Fruit fly (Drosophila melanogaster) whole organism, prepupa: ENCODE results near the gene CG17271.

ENCODE experiments used
- CG10669 ChIP-seq: fragments of 200-800 bp; sonication (Bioruptor generic); optimal IDR thresholded peaks from 3 replicates; lab custom pipeline; 2018; ENCODE audit warnings: missing biosample characterization, mild to moderate bottlenecking, missing genetic modification characterization, moderate library complexity
- CG11762 ChIP-seq: fragments of 200-800 bp; sonication (Bioruptor generic); optimal IDR thresholded peaks from 3 replicates; lab custom pipeline; 2016; ENCODE audit warnings: missing biosample characterization, missing genetic modification characterization; ENCODE audit not compliant: insufficient read depth
- CG11902 ChIP-seq: fragments of 200-800 bp; sonication (Bioruptor generic); optimal IDR thresholded peaks from 3 replicates; lab custom pipeline; 2016; ENCODE audit warnings: missing biosample characterization, missing genetic modification characterization
- CG15336 ChIP-seq: fragments of 200-800 bp; sonication (Bioruptor generic); IDR thresholded peaks from 2 replicates; pipeline ENCODE4 v1.3.6; 2022; ENCODE audit warnings: missing biosample characterization, missing genetic modification characterization
- CG16779 ChIP-seq: fragments of 200-800 bp; sonication (Bioruptor generic); optimal IDR thresholded peaks from 3 replicates; lab custom pipeline; 2017; ENCODE audit warnings: missing biosample characterization, mild to moderate bottlenecking, missing genetic modification characterization
- CG3032 ChIP-seq: fragments of 200-800 bp; optimal IDR thresholded peaks from 2 replicates; lab custom pipeline; 2019; ENCODE audit warnings: missing biosample characterization, mild to moderate bottlenecking, missing genetic modification characterization, moderate library complexity
- CG31627 ChIP-seq: fragments of 200-800 bp; sonication (Bioruptor generic); optimal IDR thresholded peaks from 3 replicates; lab custom pipeline; 2016; ENCODE audit warnings: missing biosample characterization, missing genetic modification characterization
- CG32006 ChIP-seq: fragments of 200-800 bp; sonication (Bioruptor generic); optimal IDR thresholded peaks from 3 replicates; lab custom pipeline; 2017; ENCODE audit warnings: missing biosample characterization, mild to moderate bottlenecking, missing genetic modification characterization
- CG34406 ChIP-seq: fragments of 200-800 bp; sonication (Bioruptor generic); optimal IDR thresholded peaks from 3 replicates; lab custom pipeline; 2016; ENCODE audit warnings: missing biosample characterization, missing genetic modification characterization
- CG3919 ChIP-seq: fragments of 200-800 bp; sonication (Bioruptor generic); optimal IDR thresholded peaks from 3 replicates; lab custom pipeline; 2016; ENCODE audit warnings: missing biosample characterization, missing genetic modification characterization
- CG4318 ChIP-seq: fragments of 200-800 bp; sonication (Bioruptor generic); optimal IDR thresholded peaks from 3 replicates; lab custom pipeline; 2017; ENCODE audit warnings: missing biosample characterization, mild to moderate bottlenecking, missing genetic modification characterization
- CG6163 ChIP-seq: fragments of 200-800 bp; sonication (Bioruptor generic); IDR thresholded peaks from 3 replicates; pipeline ENCODE4 v1.3.6; 2022; ENCODE audit warnings: missing biosample characterization, missing genetic modification characterization
- CG6276 ChIP-seq: fragments of 200-800 bp; sonication (Bioruptor generic); optimal IDR thresholded peaks from 2 replicates; lab custom pipeline; 2017; ENCODE audit warnings: missing biosample characterization, mild to moderate bottlenecking, missing genetic modification characterization
- CG6792 ChIP-seq: fragments of 200-800 bp; sonication (Bioruptor generic); optimal IDR thresholded peaks from 3 replicates; lab custom pipeline; 2016; ENCODE audit warnings: missing biosample characterization, missing genetic modification characterization
- CG6808 ChIP-seq: fragments of 200-800 bp; sonication (Bioruptor generic); optimal IDR thresholded peaks from 3 replicates; lab custom pipeline; 2017; ENCODE audit warnings: missing biosample characterization, missing genetic modification characterization, mild to moderate bottlenecking, moderate library complexity, missing genetic modification reagents
- CG6854 ChIP-seq: fragments of 200-800 bp; sonication (Bioruptor generic); optimal IDR thresholded peaks from 2 replicates; lab custom pipeline; 2017; ENCODE audit warnings: missing biosample characterization, mild to moderate bottlenecking, missing genetic modification characterization
- CG7368 ChIP-seq: fragments of 200-800 bp; sonication (Bioruptor generic); optimal IDR thresholded peaks from 3 replicates; lab custom pipeline; 2016; ENCODE audit warnings: missing biosample characterization, missing genetic modification characterization
- CG8119 ChIP-seq: fragments of 200-800 bp; sonication (Bioruptor generic); IDR thresholded peaks from 3 replicates; pipeline ENCODE4 v1.3.6; 2022; ENCODE audit warnings: missing biosample characterization, missing genetic modification characterization
- CG8632 ChIP-seq: fragments of 200-800 bp; sonication (Bioruptor generic); optimal IDR thresholded peaks from 3 replicates; lab custom pipeline; 2016; ENCODE audit warnings: missing biosample characterization, missing genetic modification characterization
- CG9139 ChIP-seq: fragments of 200-800 bp; sonication (Bioruptor generic); optimal IDR thresholded peaks from 3 replicates; lab custom pipeline; 2017; ENCODE audit warnings: missing biosample characterization, mild to moderate bottlenecking, missing genetic modification characterization
- Eip75B ChIP-seq: fragments of 200-800 bp; sonication (Bioruptor generic); optimal IDR thresholded peaks from 3 replicates; lab custom pipeline; 2016; ENCODE audit warnings: missing biosample characterization, missing genetic modification characterization
- Eip78C ChIP-seq: fragments of 200-800 bp; sonication (Bioruptor generic); peaks from one replicate; lab custom pipeline; 2016; ENCODE audit warnings: missing biosample characterization, missing genetic modification characterization
- Eip93F ChIP-seq: fragments of 200-800 bp; sonication (Bioruptor generic); optimal IDR thresholded peaks from 2 replicates; lab custom pipeline; 2016; ENCODE audit warnings: missing biosample characterization, mild to moderate bottlenecking, missing genetic modification characterization
- Ets21C ChIP-seq: fragments of 200-800 bp; sonication (Bioruptor generic); optimal IDR thresholded peaks from 3 replicates; lab custom pipeline; 2016; ENCODE audit warnings: missing biosample characterization, missing genetic modification characterization
- Ets96B ChIP-seq: fragments of 200-800 bp; optimal IDR thresholded peaks from 2 replicates; lab custom pipeline; 2019; ENCODE audit warnings: missing biosample characterization, mild to moderate bottlenecking, missing genetic modification characterization, moderate library complexity
- Gug ChIP-seq: fragments of 200-800 bp; sonication (Bioruptor generic); IDR thresholded peaks from 2 replicates; pipeline ENCODE4 v1.3.6; 2022; ENCODE audit warnings: missing biosample characterization, missing genetic modification characterization
- Hr38 ChIP-seq: sonication (Bioruptor generic); optimal IDR thresholded peaks from 2 replicates; lab custom pipeline; 2016; ENCODE audit warnings: missing biosample characterization, missing genetic modification characterization
- Hr39 ChIP-seq: fragments of 200-800 bp; sonication (Bioruptor generic); optimal IDR thresholded peaks from 2 replicates; lab custom pipeline; 2016; ENCODE audit warnings: missing biosample characterization, missing genetic modification characterization
- Hr4 ChIP-seq: fragments of 200-800 bp; sonication (Bioruptor generic); optimal IDR thresholded peaks from 3 replicates; lab custom pipeline; 2016; ENCODE audit warnings: missing biosample characterization, missing genetic modification characterization
- Met ChIP-seq: fragments of 200-800 bp; sonication (Bioruptor generic); optimal IDR thresholded peaks from 3 replicates; lab custom pipeline; 2016; ENCODE audit warnings: missing biosample characterization, missing genetic modification characterization
- Sox102F ChIP-seq: fragments of 200-800 bp; sonication (Bioruptor generic); optimal IDR thresholded peaks from 2 replicates; lab custom pipeline; 2016; ENCODE audit warnings: missing biosample characterization, mild to moderate bottlenecking, missing genetic modification characterization
- Sox15 ChIP-seq: fragments of 200-800 bp; sonication (Bioruptor generic); optimal IDR thresholded peaks from 3 replicates; lab custom pipeline; 2016; ENCODE audit warnings: missing biosample characterization, missing genetic modification characterization
- achi ChIP-seq: fragments of 200-800 bp; sonication (Bioruptor generic); optimal IDR thresholded peaks from 3 replicates; lab custom pipeline; 2016; ENCODE audit warnings: missing biosample characterization, missing genetic modification characterization
- dsx ChIP-seq: fragments of 200-800 bp; optimal IDR thresholded peaks from 3 replicates; lab custom pipeline; 2019; ENCODE audit warnings: missing biosample characterization, mild to moderate bottlenecking, missing genetic modification characterization, moderate library complexity; ENCODE audit not compliant: poor library complexity, severe bottlenecking
- esn ChIP-seq: fragments of 200-800 bp; sonication (Bioruptor generic); optimal IDR thresholded peaks from 2 replicates; lab custom pipeline; 2016; ENCODE audit warnings: missing biosample characterization, mild to moderate bottlenecking, missing genetic modification characterization, moderate library complexity
- fd59A ChIP-seq: fragments of 200-800 bp; sonication (Bioruptor generic); optimal IDR thresholded peaks from 2 replicates; lab custom pipeline; 2017; ENCODE audit warnings: missing biosample characterization, mild to moderate bottlenecking, missing genetic modification characterization, missing genetic modification reagents
- fkh ChIP-seq: fragments of 200-800 bp; sonication (Bioruptor generic); optimal IDR thresholded peaks from 3 replicates; lab custom pipeline; 2017; ENCODE audit warnings: missing biosample characterization, mild to moderate bottlenecking, missing genetic modification characterization, moderate library complexity
- lz ChIP-seq: fragments of 200-800 bp; sonication (Bioruptor generic); optimal IDR thresholded peaks from 3 replicates; lab custom pipeline; 2016; ENCODE audit warnings: missing biosample characterization, missing genetic modification characterization
- pdm3 ChIP-seq: fragments of 200-800 bp; sonication (Bioruptor generic); optimal IDR thresholded peaks from 3 replicates; lab custom pipeline; 2016; ENCODE audit warnings: missing biosample characterization, missing genetic modification characterization
- salr ChIP-seq, 2 experiments: fragments of 200-800 bp; sonication (Bioruptor generic); optimal IDR thresholded peaks; 3 replicates each; lab custom pipeline; 2016 to 2018; ENCODE audit warnings: missing biosample characterization in 2 of 2, missing genetic modification characterization in 2 of 2, mild to moderate bottlenecking in 1 of 2
- spab ChIP-seq: fragments of 200-800 bp; sonication (Bioruptor generic); optimal IDR thresholded peaks from 2 replicates; lab custom pipeline; 2017; ENCODE audit warnings: missing biosample characterization, mild to moderate bottlenecking, missing genetic modification characterization, missing genetic modification reagents
- ss ChIP-seq, 2 experiments: fragments of 200-800 bp; sonication (Bioruptor generic); optimal IDR thresholded peaks; 2 replicates in 1 of 2; 3 replicates in 1 of 2; lab custom pipeline; 2017 to 2018; ENCODE audit warnings: mild to moderate bottlenecking in 2 of 2, missing biosample characterization in 2 of 2, missing genetic modification characterization in 2 of 2, moderate library complexity in 1 of 2
- svp ChIP-seq: fragments of 200-800 bp; sonication (Bioruptor generic); peaks from one replicate; lab custom pipeline; 2016; ENCODE audit warnings: missing biosample characterization, missing genetic modification characterization
- topi ChIP-seq: fragments of 200-800 bp; sonication (Bioruptor generic); optimal IDR thresholded peaks from 3 replicates; lab custom pipeline; 2016; ENCODE audit warnings: missing biosample characterization, missing genetic modification characterization
- vri ChIP-seq: fragments of 200-800 bp; sonication (Bioruptor generic); optimal IDR thresholded peaks from 3 replicates; lab custom pipeline; 2016; ENCODE audit warnings: missing biosample characterization, mild to moderate bottlenecking, missing genetic modification characterization

CG17271 gene

DNA sequence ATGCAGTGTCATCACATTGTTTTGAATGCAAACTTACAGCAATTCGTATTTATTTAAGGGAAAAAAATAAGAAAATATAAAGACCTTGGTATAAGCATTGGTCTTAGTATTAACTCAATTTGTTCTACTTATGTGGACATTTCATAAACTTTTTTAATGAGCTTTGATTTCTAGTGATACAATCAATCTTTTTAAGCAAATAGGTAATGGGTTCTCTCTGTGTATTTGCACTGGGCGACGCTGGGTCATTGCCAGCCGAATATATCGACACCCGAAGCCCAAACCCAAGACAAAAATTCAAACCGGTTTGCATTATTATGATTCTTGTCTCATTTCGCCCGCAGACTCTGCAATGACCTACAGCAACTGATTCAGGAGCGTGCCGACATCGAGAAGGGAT, 13.9 kb upstream of the CG17271 start (continued):
- no peak for TF ChIP-seq CG6808
- no peak for TF ChIP-seq CG9139
- peak; percentile 65 for TF ChIP-seq CG6854 (GFP tag; lab: Kevin White, UChicago)
- TF ChIP-seq esn (GFP tag; lab: Kevin White, UChicago) = peak; percentile 16
- peak; percentile 72 for TF ChIP-seq Eip78C (GFP tag; lab: Kevin White, UChicago)
- no peak for TF ChIP-seq CG10669 (GFP tag; lab: Kevin White, UChicago)
- TF ChIP-seq CG6163 = peak; percentile 30; the same call in 1 of the 3 replicates
- no peak for TF ChIP-seq ss (GFP tag; optimal IDR thresholded peaks at IDR 0.05; lab: Kevin White, UChicago)
- TF ChIP-seq CG8119 (GFP tag; lab: Robert Waterston, UW) = no peak
- TF ChIP-seq CG34406 (GFP tag; lab: Kevin White, UChicago) = no peak
- TF ChIP-seq svp (GFP tag; lab: Kevin White, UChicago) = peak; percentile 75
- TF ChIP-seq CG6792 (GFP tag; lab: Kevin White, UChicago) = no peak
- TF ChIP-seq CG4318 (GFP tag; lab: Kevin White, UChicago) = no peak
- TF ChIP-seq Sox102F (GFP tag; lab: Kevin White, UChicago) = peak; percentile 18
- no peak for TF ChIP-seq CG3032 (tag; lab: Kevin White, UChicago)
- TF ChIP-seq CG7368 (GFP tag; lab: Kevin White, UChicago) = no peak

DNA sequence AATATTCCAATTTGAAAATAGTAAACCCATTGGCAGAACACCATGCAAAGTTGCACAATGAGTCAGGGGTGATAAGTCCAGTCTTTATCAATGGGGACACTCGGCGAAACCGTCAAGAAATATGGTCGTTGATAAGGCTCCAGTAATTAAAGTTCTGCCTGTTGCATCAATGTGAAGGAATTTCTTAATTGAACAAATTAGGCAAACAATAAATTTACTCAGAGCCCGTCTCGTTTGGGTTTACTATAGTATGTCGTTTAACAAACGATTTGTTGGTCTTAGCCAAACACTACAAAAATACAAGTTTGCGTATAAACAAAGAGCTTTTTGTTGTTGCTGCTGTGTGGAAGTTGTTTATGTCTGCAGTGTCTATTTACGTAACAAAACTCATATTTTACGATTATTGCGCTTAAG, 13.1 kb upstream of the CG17271 start:
- TF ChIP-seq vri (GFP tag; lab: Kevin White, UChicago) (peak; percentile 53), CG7368 (GFP tag; lab: Kevin White, UChicago) (no peak), Eip78C (GFP tag; lab: Kevin White, UChicago) (peak; percentile 5), fkh (GFP tag; lab: Kevin White, UChicago) (peak; percentile 94)

DNA sequence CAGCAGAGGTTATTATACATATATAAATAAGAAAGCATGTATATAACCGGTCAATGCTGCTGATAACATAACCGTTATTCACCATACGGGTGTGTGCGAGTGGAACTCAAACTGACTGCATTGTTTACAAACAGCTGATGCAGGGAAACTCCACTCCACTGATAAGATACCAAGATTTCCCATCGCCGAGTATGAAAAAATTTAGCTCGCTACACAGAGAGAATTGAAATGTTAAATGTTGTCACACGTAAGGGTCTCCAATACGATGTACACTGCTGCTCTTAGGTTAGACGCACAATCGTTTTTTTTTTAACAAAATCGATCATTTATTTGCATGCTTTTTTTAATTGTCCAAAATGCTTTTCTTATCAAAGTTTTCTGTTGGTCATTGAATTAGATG, 12.0 kb upstream of the CG17271 start:
- TF ChIP-seq CG6276 (GFP tag; lab: Kevin White, UChicago) = peak; percentile 3
- 0 out of 3 replicates have a peak, but pooled peaks have one; percentile 29 for TF ChIP-seq CG6163
- TF ChIP-seq CG8119 (GFP tag; lab: Robert Waterston, UW) = peak; percentile 61; the same call in 2 of the 3 replicates
- TF ChIP-seq Gug = no peak
- no peak for TF ChIP-seq CG9139
- no peak for TF ChIP-seq fd59A
- no peak for TF ChIP-seq CG16779 (tag; lab: Kevin White, UChicago)
- peak; percentile 15 for TF ChIP-seq lz (GFP tag; lab: Kevin White, UChicago)
- TF ChIP-seq svp (GFP tag; lab: Kevin White, UChicago) = peak; percentile 80
- TF ChIP-seq Hr39 (GFP tag; lab: Kevin White, UChicago) = peak; percentile 28
- peak; percentile 55 for TF ChIP-seq Eip93F (GFP tag; lab: Kevin White, UChicago)
- TF ChIP-seq pdm3 (GFP tag; lab: Kevin White, UChicago) = peak; percentile 56
- TF ChIP-seq CG11902 = no peak
- peak; percentile 17 for TF ChIP-seq Met
- TF ChIP-seq vri (GFP tag; lab: Kevin White, UChicago) = no peak
- TF ChIP-seq salr (GFP tag; optimal IDR thresholded peaks at IDR 0.05; lab: Kevin White, UChicago) = peak in 1 of 2 experiments; percentile 7
- peak; percentile 20 for TF ChIP-seq Eip75B
- TF ChIP-seq CG31627 (GFP tag; lab: Kevin White, UChicago) = peak; percentile 34
- no peak for TF ChIP-seq Sox15 (GFP tag; lab: Kevin White, UChicago)
- peak; percentile 67 for TF ChIP-seq CG32006 (GFP tag; lab: Kevin White, UChicago)
- no peak for TF ChIP-seq dsx (GFP tag; lab: Kevin White, UChicago)
- TF ChIP-seq Ets21C = no peak
- TF ChIP-seq CG11762 (GFP tag; lab: Kevin White, UChicago) = no peak
- TF ChIP-seq esn (GFP tag; lab: Kevin White, UChicago) = peak; percentile 49
- TF ChIP-seq CG4318 (GFP tag; lab: Kevin White, UChicago) = peak; percentile 25
- TF ChIP-seq CG3919 (GFP tag; lab: Kevin White, UChicago) = peak; percentile 21
- peak; percentile 16 for TF ChIP-seq CG8632 (GFP tag; lab: Kevin White, UChicago)
- TF ChIP-seq CG3032 (tag; lab: Kevin White, UChicago) = no peak
- no peak for TF ChIP-seq CG6854 (GFP tag; lab: Kevin White, UChicago)
- TF ChIP-seq Eip78C (GFP tag; lab: Kevin White, UChicago) = peak; percentile 85
- peak; percentile 64; the same call in 1 of the 2 replicates for TF ChIP-seq CG15336 (GFP tag; lab: Robert Waterston, UW)
- TF ChIP-seq CG6792 (GFP tag; lab: Kevin White, UChicago) = no peak
- peak; percentile 59 for TF ChIP-seq Hr4 (GFP tag; lab: Kevin White, UChicago)
- TF ChIP-seq Ets96B (tag; lab: Kevin White, UChicago) = no peak
- TF ChIP-seq CG6808 = no peak
- peak; percentile 34 for TF ChIP-seq CG34406 (GFP tag; lab: Kevin White, UChicago)
- TF ChIP-seq topi (GFP tag; lab: Kevin White, UChicago) = peak; percentile 6
- no peak for TF ChIP-seq spab
- peak; percentile 26 for TF ChIP-seq achi (GFP tag; lab: Kevin White, UChicago)
- no peak for TF ChIP-seq Hr38 (GFP tag; lab: Kevin White, UChicago)
